Fruit fly (Drosophila melanogaster): ENCODE measurements around the gene NijA.
A peak's percentile ranks its signal among the peaks of the same experiment; 100 is the strongest.

The NijA gene

DNA sequence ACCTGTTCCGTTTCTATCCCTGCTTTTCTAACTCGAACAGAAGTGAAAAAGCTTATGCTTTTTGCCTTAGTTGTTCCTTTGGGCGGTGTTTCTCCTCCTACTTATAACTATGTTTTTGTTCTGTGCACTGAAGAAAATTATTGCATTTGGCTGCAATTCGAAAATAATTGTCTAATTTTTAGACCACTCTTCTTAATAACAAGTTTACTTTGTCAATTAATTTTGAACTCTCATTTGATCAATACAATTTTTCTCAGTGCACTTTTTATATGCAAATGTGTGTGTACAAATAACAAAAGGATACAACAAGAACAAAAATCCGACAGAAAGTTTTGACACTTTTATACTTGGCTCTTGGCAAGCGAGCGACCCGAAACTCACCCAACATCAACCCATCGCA lies 38.4 kb upstream of the NijA start (continued):
- no peak for TF ChIP-seq Gsc (GFP tag; IDR thresholded peaks at IDR 0.05)
- TF ChIP-seq CG9797 (GFP tag; optimal IDR thresholded peaks at IDR 0.05) = no peak
- peak; percentile 75 for TF ChIP-seq CG11504 (tag; optimal IDR thresholded peaks at IDR 0.05)
- TF ChIP-seq CG1603 (tag; optimal IDR thresholded peaks at IDR 0.05) = peak; percentile 56
- peak in 1 of 2 experiments; percentile 78 for TF ChIP-seq Hr51 (GFP tag; optimal IDR thresholded peaks at IDR 0.05)
- peak; percentile 60 for TF ChIP-seq unpg (GFP tag; optimal IDR thresholded peaks at IDR 0.05)
- peak; percentile 18 for TF ChIP-seq exex (tag; optimal IDR thresholded peaks at IDR 0.05)
- no peak for TF ChIP-seq twi (tag; optimal IDR thresholded peaks at IDR 0.05)
- no peak for TF ChIP-seq usp (GFP tag; optimal IDR thresholded peaks at IDR 0.05)
- TF ChIP-seq ewg (GFP tag; optimal IDR thresholded peaks at IDR 0.05) = peak; percentile 48
- TF ChIP-seq Mes4 (GFP tag; optimal IDR thresholded peaks at IDR 0.05) = peak; percentile 7
- peak; percentile 58 for TF ChIP-seq Hr3 (GFP tag; optimal IDR thresholded peaks at IDR 0.05)
- TF ChIP-seq CG8359 (GFP tag; optimal IDR thresholded peaks at IDR 0.05; ENCODE audit: borderline replicate concordance) = no peak
- TF ChIP-seq CG11696 (GFP tag; IDR thresholded peaks at IDR 0.05) = no peak
- TF ChIP-seq Gug (GFP tag; IDR thresholded peaks at IDR 0.05) = 0 out of 4 replicates have a peak, but pooled peaks have one; percentile 47
- TF ChIP-seq cwo (GFP tag; optimal IDR thresholded peaks at IDR 0.05) = peak; percentile 39
- no peak for TF ChIP-seq peb (GFP tag; IDR thresholded peaks at IDR 0.05)
- TF ChIP-seq ato (GFP tag; IDR thresholded peaks at IDR 0.05; ENCODE audit: partially characterized antibody) = no peak
- TF ChIP-seq Taf1 (GFP tag; IDR thresholded peaks at IDR 0.05) = no peak
- no peak for TF ChIP-seq CG15479 (GFP tag; optimal IDR thresholded peaks at IDR 0.05)
- TF ChIP-seq toy (GFP tag; IDR thresholded peaks at IDR 0.05) = no peak
- TF ChIP-seq sima (GFP tag; optimal IDR thresholded peaks at IDR 0.05) = no peak
- TF ChIP-seq zen (tag; optimal IDR thresholded peaks at IDR 0.05) = no peak
- no peak for TF ChIP-seq CG14667 (GFP tag; IDR thresholded peaks at IDR 0.05)
- no peak for TF ChIP-seq hb (GFP tag; IDR thresholded peaks at IDR 0.05; ENCODE audit: partially characterized antibody)
- peak; percentile 54 for TF ChIP-seq HmgZ (tag; optimal IDR thresholded peaks at IDR 0.05)
- TF ChIP-seq NC2β (GFP tag; optimal IDR thresholded peaks at IDR 0.05) = peak; percentile 5
- TF ChIP-seq Jarid2 (GFP tag; optimal IDR thresholded peaks at IDR 0.05) = no peak
- no peak for TF ChIP-seq CG17912 (GFP tag; optimal IDR thresholded peaks at IDR 0.05)
- peak; percentile 13 for TF ChIP-seq fd96Cb (tag; optimal IDR thresholded peaks at IDR 0.05)
- TF ChIP-seq CG10366 (GFP tag; IDR thresholded peaks at IDR 0.05) = peak; percentile 68
- TF ChIP-seq CG11093 (GFP tag; IDR thresholded peaks at IDR 0.05) = no peak
- TF ChIP-seq fu2 (GFP tag; optimal IDR thresholded peaks at IDR 0.05) = peak; percentile 50
- TF ChIP-seq z (GFP tag; IDR thresholded peaks at IDR 0.05) = no peak
- TF ChIP-seq pnt (GFP tag; optimal IDR thresholded peaks at IDR 0.05) = peak; percentile 43
- TF ChIP-seq tll (GFP tag; optimal IDR thresholded peaks at IDR 0.05) = no peak
- TF ChIP-seq jumu (GFP tag; optimal IDR thresholded peaks at IDR 0.05) = peak; percentile 22
- peak; percentile 48 for TF ChIP-seq B-H2 (GFP tag; optimal IDR thresholded peaks at IDR 0.05)
- TF ChIP-seq Lim3 (GFP tag; IDR thresholded peaks at IDR 0.05) = no peak
- TF ChIP-seq MESR4 (GFP tag; optimal IDR thresholded peaks at IDR 0.05) = no peak
- TF ChIP-seq CG2875 (GFP tag; optimal IDR thresholded peaks at IDR 0.05) = peak; percentile 6
- no peak for TF ChIP-seq CG4424 (GFP tag; optimal IDR thresholded peaks at IDR 0.05)
- no peak for TF ChIP-seq CG7928 (GFP tag; optimal IDR thresholded peaks at IDR 0.05)
- no peak for TF ChIP-seq CG3281 (GFP tag; optimal IDR thresholded peaks at IDR 0.05)
- TF ChIP-seq danr (GFP tag; IDR thresholded peaks at IDR 0.05) = no peak
- TF ChIP-seq CG7271 (tag; optimal IDR thresholded peaks at IDR 0.05) = no peak
- no peak for TF ChIP-seq sna (GFP tag; IDR thresholded peaks at IDR 0.05; ENCODE audit: partially characterized antibody)
- no peak for TF ChIP-seq salm (tag; optimal IDR thresholded peaks at IDR 0.05)
- no peak for TF ChIP-seq hth (optimal IDR thresholded peaks at IDR 0.05)
- TF ChIP-seq Tbp (GFP tag; optimal IDR thresholded peaks at IDR 0.05) = no peak
- TF ChIP-seq CG1832 (GFP tag; optimal IDR thresholded peaks at IDR 0.05) = no peak
